Worm (Caenorhabditis elegans) whole organism, early embryonic: ENCODE data around the gene fbxa-3.

Experiments
- B0310.2 ChIP-seq: sonication (generic microtip); optimal IDR thresholded peaks from 2 replicates; lab custom pipeline; 2016; ENCODE audit warnings: mild to moderate bottlenecking, missing genetic modification characterization, missing compliant biosample characterization
- aly-1 ChIP-seq: sonication (generic microtip); optimal IDR thresholded peaks from 2 replicates; lab custom pipeline; 2016; ENCODE audit warnings: missing genetic modification characterization, missing compliant biosample characterization
- ama-1 ChIP-seq: fragments of 150-350 bp; optimal IDR thresholded peaks from 2 replicates; lab custom pipeline; 2014
- ceh-13 ChIP-seq: fragments of 200-800 bp; sonication (Bioruptor generic); optimal IDR thresholded peaks from 2 replicates; lab custom pipeline; 2018; ENCODE audit warnings: mild to moderate bottlenecking, missing genetic modification characterization, missing compliant biosample characterization
- ceh-36 ChIP-seq: sonication (generic microtip); optimal IDR thresholded peaks from 2 replicates; lab custom pipeline; 2016; ENCODE audit warnings: missing genetic modification characterization, inconsistent platforms, missing compliant biosample characterization
- flt-1 ChIP-seq: fragments of 200-800 bp; sonication (Bioruptor generic); IDR thresholded peaks from 2 replicates; pipeline ENCODE4 v1.3.6; 2022; ENCODE audit warnings: missing genetic modification characterization, missing compliant biosample characterization
- hmbx-1 ChIP-seq: sonication (generic microtip); optimal IDR thresholded peaks from 2 replicates; lab custom pipeline; 2016; ENCODE audit warnings: mild to moderate bottlenecking, missing genetic modification characterization, missing compliant biosample characterization
- hnd-1 ChIP-seq: sonication (generic microtip); optimal IDR thresholded peaks from 2 replicates; lab custom pipeline; 2016; ENCODE audit warnings: missing genetic modification characterization, missing compliant biosample characterization
- pes-1 ChIP-seq: fragments of 200-800 bp; sonication (Bioruptor generic); IDR thresholded peaks from 2 replicates; pipeline ENCODE4 v1.3.6; 2022; ENCODE audit warnings: missing genetic modification reagents, missing genetic modification characterization, missing compliant biosample characterization
- tbx-11 ChIP-seq: fragments of 200-800 bp; sonication (Bioruptor generic); IDR thresholded peaks from 2 replicates; pipeline ENCODE4 v1.3.6; 2022; ENCODE audit warnings: missing genetic modification characterization, missing compliant biosample characterization
- tbx-37 ChIP-seq: fragments of 200-800 bp; sonication (Bioruptor generic); conservative IDR thresholded peaks from 2 replicates; pipeline ENCODE4 v1.3.6; 2022; ENCODE audit warnings: missing genetic modification reagents, missing genetic modification characterization, missing compliant biosample characterization
- tra-4 ChIP-seq: sonication (generic microtip); optimal IDR thresholded peaks from 2 replicates; lab custom pipeline; 2017; ENCODE audit warnings: missing genetic modification characterization, missing compliant biosample characterization

DNA sequence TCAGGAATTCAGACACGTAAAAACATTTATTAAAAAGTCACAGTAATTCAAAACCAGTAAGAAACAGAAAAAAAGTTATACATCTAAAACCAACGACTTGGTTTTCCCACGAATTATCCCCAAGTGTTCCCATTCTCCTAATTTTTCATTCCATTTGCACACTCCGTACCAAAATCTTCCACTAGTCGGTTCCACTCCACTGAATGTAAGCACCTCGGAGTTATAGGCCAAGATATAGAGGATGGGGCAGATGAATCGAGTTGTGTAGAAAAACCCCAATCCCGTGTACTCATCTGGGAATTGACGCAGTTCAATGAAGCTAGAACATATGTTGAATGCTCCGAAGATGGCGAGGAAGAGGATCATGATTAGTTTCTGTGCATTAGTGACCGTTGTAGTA is 33.5 kb downstream of the fbxa-3 start:
- no peak for TF ChIP-seq aly-1
- no peak for TF ChIP-seq ama-1 (lab: Kevin White, UChicago)
- TF ChIP-seq hmbx-1 (tag; lab: Kevin White, UChicago), result no peak
- TF ChIP-seq flt-1, result no peak
- no peak for TF ChIP-seq ceh-36 (tag; lab: Kevin White, UChicago)
- no peak for TF ChIP-seq ceh-13
- TF ChIP-seq pes-1, result no peak
- TF ChIP-seq tbx-37 (GFP tag; lab: Robert Waterston, UW), result no peak
- no peak for TF ChIP-seq tra-4 (tag; lab: Kevin White, UChicago)
- TF ChIP-seq B0310.2 (tag; lab: Kevin White, UChicago), result no peak
- TF ChIP-seq tbx-11, result no peak
- no peak for TF ChIP-seq hnd-1 (tag; lab: Kevin White, UChicago)
